Worm (Caenorhabditis elegans) whole organism, midembryonic: ENCODE results near the gene dnj-5.

Source experiments
- T22C8.4 ChIP-seq: fragments of 200-800 bp; sonication (Bioruptor generic); IDR thresholded peaks from 2 replicates; pipeline ENCODE4 v1.3.6; 2022; ENCODE audit warnings: missing genetic modification characterization, missing compliant biosample characterization
- cog-1 ChIP-seq: sonication (generic microtip); optimal IDR thresholded peaks from 2 replicates; lab custom pipeline; 2016; ENCODE audit warnings: missing genetic modification characterization, missing compliant biosample characterization
- flt-1 ChIP-seq: fragments of 200-800 bp; sonication (Bioruptor generic); IDR thresholded peaks from 2 replicates; pipeline ENCODE4 v1.3.6; 2022; ENCODE audit warnings: missing genetic modification characterization, missing compliant biosample characterization
- klf-2 ChIP-seq: fragments of 200-800 bp; sonication (Bioruptor generic); conservative IDR thresholded peaks from 2 replicates; pipeline ENCODE4 v1.3.6; 2022; ENCODE audit warnings: missing genetic modification reagents, missing genetic modification characterization, missing compliant biosample characterization
- med-1 ChIP-seq: sonication (generic microtip); optimal IDR thresholded peaks from 2 replicates; lab custom pipeline; 2017; ENCODE audit warnings: missing genetic modification characterization, mild to moderate bottlenecking, missing compliant biosample characterization, antibody characterized with exemption, missing genetic modification reagents; ENCODE audit not compliant: insufficient read depth
- tab-1 ChIP-seq: fragments of 200-800 bp; sonication (Bioruptor generic); IDR thresholded peaks from 2 replicates; pipeline ENCODE4 v1.3.6; 2022; ENCODE audit warnings: missing genetic modification characterization, missing compliant biosample characterization
- ztf-23 ChIP-seq: fragments of 200-800 bp; sonication (Bioruptor generic); IDR thresholded peaks from 2 replicates; pipeline ENCODE4 v1.3.6; 2022; ENCODE audit warnings: missing genetic modification reagents, missing genetic modification characterization, missing compliant biosample characterization
- ztf-29 ChIP-seq: fragments of 200-800 bp; sonication (Bioruptor generic); IDR thresholded peaks from 2 replicates; pipeline ENCODE4 v1.3.6; 2022; ENCODE audit warnings: missing genetic modification reagents, missing genetic modification characterization, missing compliant biosample characterization

DNA sequence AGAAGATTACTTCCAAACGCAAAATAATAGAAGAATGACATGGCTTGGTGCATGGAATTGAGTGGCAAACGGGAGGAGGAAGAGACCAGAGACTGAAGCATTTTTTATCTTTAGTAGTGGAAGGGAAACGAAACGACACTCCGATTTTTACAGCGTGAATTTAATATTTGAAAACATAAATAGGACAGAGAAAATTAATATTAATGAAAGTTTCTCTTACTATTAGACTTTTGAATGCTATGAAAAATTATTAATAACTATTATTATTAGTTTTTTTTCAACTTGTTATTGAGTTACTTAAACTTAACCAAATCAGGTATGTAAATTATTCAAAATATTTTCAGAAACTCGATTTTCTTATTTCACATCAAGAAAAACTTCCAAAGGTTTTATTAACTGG is 22.0 kb upstream of the dnj-5 start, which contains the start of gene C44B7.7:
- TF ChIP-seq med-1 (GFP tag; lab: Kevin White, UChicago) (no peak), ztf-23 (GFP tag; lab: Robert Waterston, UW) (no peak), cog-1 (tag; lab: Kevin White, UChicago) (no peak), T22C8.4 (GFP tag; lab: Robert Waterston, UW) (no peak), ztf-29 (GFP tag; lab: Robert Waterston, UW) (no peak), klf-2 (GFP tag; lab: Robert Waterston, UW) (no peak), flt-1 (GFP tag; lab: Robert Waterston, UW) (no peak), tab-1 (GFP tag; lab: Robert Waterston, UW) (no peak)
